In genomic region chr2L:21197178-21197577, dm6 we compare ENCODE assay signal across 1 fruit fly cellular context.
TF ChIP-seq lines count a peak whose summit lies in the region.

No protein-coding gene starts in this region.

TF ChIP-seq in whole organism, prepupa, 60 proteins besides CTCF, POLR2A, EP300 and RAD21 (continued from another document):
- TF ChIP-seq esn (GFP tag; optimal IDR thresholded peaks at IDR 0.05; lab: Kevin White, UChicago) (no peak), CG16779 (tag; optimal IDR thresholded peaks at IDR 0.05; lab: Kevin White, UChicago) (no peak), CG10631 (GFP tag; optimal IDR thresholded peaks at IDR 0.05; lab: Kevin White, UChicago) (peak; percentile 17), CG31627 (GFP tag; optimal IDR thresholded peaks at IDR 0.05; lab: Kevin White, UChicago) (peak; percentile 3), CG6163 (GFP tag; IDR thresholded peaks at IDR 0.05; lab: Robert Waterston, UW) (peak; percentile 67; the same call in 2 of the 3 replicates), CG32006 (GFP tag; optimal IDR thresholded peaks at IDR 0.05; lab: Kevin White, UChicago) (peak; percentile 56), CG15336 (GFP tag; IDR thresholded peaks at IDR 0.05; lab: Robert Waterston, UW) (peak; percentile 49), achi (GFP tag; optimal IDR thresholded peaks at IDR 0.05; lab: Kevin White, UChicago) (peak; percentile 35), Eip93F (GFP tag; optimal IDR thresholded peaks at IDR 0.05; lab: Kevin White, UChicago) (no peak), fd85E (GFP tag; optimal IDR thresholded peaks at IDR 0.05; lab: Kevin White, UChicago) (no peak), CG9139 (GFP tag; optimal IDR thresholded peaks at IDR 0.05; lab: Kevin White, UChicago) (no peak), acj6 (GFP tag; optimal IDR thresholded peaks at IDR 0.05; lab: Kevin White, UChicago) (peak; percentile 35), CG10669 (GFP tag; optimal IDR thresholded peaks at IDR 0.05; lab: Kevin White, UChicago) (peak; percentile 22), Smox (GFP tag; optimal IDR thresholded peaks at IDR 0.05; lab: Kevin White, UChicago) (peak; percentile 29), Gug (GFP tag; IDR thresholded peaks at IDR 0.05; lab: Robert Waterston, UW) (no peak), dac (GFP tag; optimal IDR thresholded peaks at IDR 0.05; lab: Kevin White, UChicago) (no peak), Blimp-1 (GFP tag; optimal IDR thresholded peaks at IDR 0.05; lab: Kevin White, UChicago) (no peak), spab (GFP tag; optimal IDR thresholded peaks at IDR 0.05; lab: Kevin White, UChicago) (no peak), CG6276 (GFP tag; optimal IDR thresholded peaks at IDR 0.05; lab: Kevin White, UChicago) (peak; percentile 36), Eip78C (GFP tag; lab: Kevin White, UChicago) (peak; percentile 78), CG8632 (GFP tag; optimal IDR thresholded peaks at IDR 0.05; lab: Kevin White, UChicago) (no peak), ss (GFP tag; optimal IDR thresholded peaks at IDR 0.05; lab: Kevin White, UChicago) (no peak), CG11902 (GFP tag; optimal IDR thresholded peaks at IDR 0.05; lab: Kevin White, UChicago) (no peak), CG6808 (GFP tag; optimal IDR thresholded peaks at IDR 0.05; lab: Kevin White, UChicago) (no peak), CG11294 (GFP tag; IDR thresholded peaks at IDR 0.05; lab: Robert Waterston, UW) (0 out of 2 replicates have a peak, but pooled peaks have one; percentile 10), net (GFP tag; optimal IDR thresholded peaks at IDR 0.05; lab: Kevin White, UChicago) (peak; percentile 48), Sox102F (GFP tag; optimal IDR thresholded peaks at IDR 0.05; lab: Kevin White, UChicago) (peak; percentile 17), pdm3 (GFP tag; optimal IDR thresholded peaks at IDR 0.05; lab: Kevin White, UChicago) (peak; percentile 21), Sox15 (GFP tag; optimal IDR thresholded peaks at IDR 0.05; lab: Kevin White, UChicago) (no peak), Hr39 (GFP tag; optimal IDR thresholded peaks at IDR 0.05; lab: Kevin White, UChicago) (no peak), Ets21C (GFP tag; optimal IDR thresholded peaks at IDR 0.05; lab: Kevin White, UChicago) (peak; percentile 5)
